Worm (Caenorhabditis elegans) whole organism, young adult: ENCODE data around the gene R02E4.3.

ENCODE experiments used
- ama-1 ChIP-seq, 3 experiments: fragments of 150-350 bp in 1 of 3; sonication (generic microtip) in 2 of 3; optimal IDR thresholded peaks; 2 replicates each; lab custom pipeline; 2014 to 2018; ENCODE audit warnings: missing biosample characterization in 2 of 3, missing genetic modification characterization in 2 of 3, missing genetic modification reagents in 2 of 3
- attf-5 ChIP-seq: fragments of 200-800 bp; sonication (Bioruptor generic); optimal IDR thresholded peaks from 2 replicates; lab custom pipeline; 2018; ENCODE audit warnings: mild to moderate bottlenecking, missing genetic modification characterization, missing compliant biosample characterization
- dpff-1 ChIP-seq: sonication (generic microtip); optimal IDR thresholded peaks from 2 replicates; lab custom pipeline; 2017; ENCODE audit warnings: mild to moderate bottlenecking, missing genetic modification characterization, missing compliant biosample characterization
- madf-8 ChIP-seq: fragments of 200-800 bp; sonication (Bioruptor generic); conservative IDR thresholded peaks from 2 replicates; pipeline ENCODE4 v1.3.6; 2022; ENCODE audit warnings: missing genetic modification reagents, missing genetic modification characterization, missing compliant biosample characterization
- mes-4 ChIP-seq: sonication (generic microtip); optimal IDR thresholded peaks from 2 replicates; lab custom pipeline; 2016; ENCODE audit warnings: missing genotype, missing genetic modification characterization, missing compliant biosample characterization
- snpc-3.4 ChIP-seq: sonication (generic microtip); optimal IDR thresholded peaks from 2 replicates; lab custom pipeline; 2017; ENCODE audit warnings: missing genetic modification characterization, mild to moderate bottlenecking, missing compliant biosample characterization, antibody characterized with exemption, moderate library complexity, missing genotype, missing genetic modification reagents
- snpc-4 ChIP-seq, 5 experiments: fragments of 150-350 bp in 1 of 5; sonication (generic microtip) in 4 of 5; optimal IDR thresholded peaks; 2 replicates each; lab custom pipeline; 2014 to 2018; ENCODE audit warnings: missing genetic modification characterization in 5 of 5, missing biosample characterization in 3 of 5, antibody characterized with exemption in 2 of 5, mild to moderate bottlenecking in 2 of 5, missing compliant biosample characterization in 2 of 5, missing genotype in 2 of 5, moderate library complexity in 2 of 5, missing genetic modification reagents in 1 of 5

DNA sequence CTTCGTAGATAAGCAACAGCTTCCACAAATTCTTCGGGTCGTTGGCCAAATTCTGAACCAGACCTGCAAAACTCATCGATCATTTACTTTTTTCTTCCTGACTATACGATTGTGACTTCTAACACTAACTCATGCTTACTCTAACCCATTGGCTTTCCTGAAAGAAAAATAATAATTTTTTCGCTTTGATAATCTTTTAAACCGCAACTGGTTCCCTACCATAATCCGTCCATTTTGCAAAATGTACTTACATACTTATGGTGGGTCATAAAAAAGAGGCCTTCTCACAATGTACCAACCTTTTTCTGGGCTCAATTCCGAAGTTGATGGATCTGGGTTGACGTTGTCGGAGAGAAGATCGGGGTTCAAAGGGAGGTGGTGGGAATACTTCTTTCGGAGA lies 6.9 kb downstream of the R02E4.3 start:
- no peak for TF ChIP-seq snpc-3.4
- no peak for TF ChIP-seq dpff-1 (tag; lab: Kevin White, UChicago)
- no peak for TF ChIP-seq attf-5 (GFP tag; lab: Kevin White, UChicago)
- no peak for TF ChIP-seq snpc-4 (GFP tag; optimal IDR thresholded peaks at IDR 0.05; lab: Kevin White, UChicago)
- TF ChIP-seq snpc-4 (tag; optimal IDR thresholded peaks at IDR 0.05; lab: Kevin White, UChicago), result no peak
- TF ChIP-seq ama-1 (optimal IDR thresholded peaks at IDR 0.05; lab: Kevin White, UChicago), result no peak
- no peak for TF ChIP-seq ama-1 (GFP tag; optimal IDR thresholded peaks at IDR 0.05; lab: Kevin White, UChicago)
- no peak for TF ChIP-seq mes-4
- no peak for TF ChIP-seq madf-8 (GFP tag; lab: Robert Waterston, UW)
